Fruit fly (Drosophila melanogaster) Kc167 (cell line): ENCODE measurements around the gene mRpL47.

Experiments
- Myc ChIP-seq: fragments of >200 bp; optimal IDR thresholded peaks from 2 replicates; lab custom pipeline; 2017; ENCODE audit warnings: missing external identifiers
- Sin3A ChIP-seq: fragments of >200 bp; optimal IDR thresholded peaks from 2 replicates; lab custom pipeline; 2018; ENCODE audit warnings: missing external identifiers
- h ChIP-seq: fragments of >200 bp; optimal IDR thresholded peaks from 3 replicates; lab custom pipeline; 2018; ENCODE audit warnings: missing external identifiers
- insv ChIP-seq: fragments of >200 bp; optimal IDR thresholded peaks from 3 replicates; lab custom pipeline; 2018; ENCODE audit warnings: missing external identifiers
- psq ChIP-seq: fragments of >200 bp; optimal IDR thresholded peaks from 2 replicates; lab custom pipeline; 2017; ENCODE audit warnings: missing external identifiers
- ttk ChIP-seq: sonication (Bioruptor generic); optimal IDR thresholded peaks from 2 replicates; lab custom pipeline; 2017; ENCODE audit warnings: missing external identifiers

mRpL47 gene

DNA sequence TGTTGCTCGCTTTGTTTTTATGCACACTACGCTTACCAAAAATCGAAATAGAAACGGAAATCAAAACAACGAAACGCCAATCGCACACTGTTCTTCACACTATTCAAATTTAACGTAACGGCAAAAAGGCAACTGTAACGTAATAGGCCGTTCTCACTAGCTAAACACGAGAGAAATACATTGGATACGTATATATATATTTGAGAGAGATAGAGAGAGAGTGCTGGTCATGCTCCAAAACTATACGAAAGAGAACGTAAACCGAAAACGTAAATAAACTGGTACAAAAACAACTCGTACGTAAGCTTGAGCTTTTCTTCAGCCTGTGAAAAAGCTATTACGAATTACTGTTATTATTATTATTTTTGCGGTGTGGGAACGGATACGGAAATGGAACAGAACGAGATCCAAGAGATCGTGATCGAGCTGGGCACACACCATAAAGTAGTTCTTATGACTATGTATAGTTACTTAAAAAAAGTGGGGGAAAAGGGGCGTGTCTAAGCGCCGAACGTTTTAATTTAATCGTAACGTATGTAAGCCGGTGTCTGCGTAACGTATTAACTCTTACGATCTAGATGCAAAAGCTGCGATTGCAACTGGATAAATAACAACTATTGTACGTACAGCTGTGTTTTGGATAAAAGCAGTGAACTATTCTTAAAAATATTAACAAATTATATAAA, 27.9 kb upstream of the mRpL47 start:
- TF ChIP-seq Sin3A (lab: Kevin White, UChicago) (no peak), ttk (no peak), psq (no peak), insv (lab: Kevin White, UChicago) (no peak), h (lab: Kevin White, UChicago) (no peak), Myc (lab: Kevin White, UChicago) (no peak)

DNA sequence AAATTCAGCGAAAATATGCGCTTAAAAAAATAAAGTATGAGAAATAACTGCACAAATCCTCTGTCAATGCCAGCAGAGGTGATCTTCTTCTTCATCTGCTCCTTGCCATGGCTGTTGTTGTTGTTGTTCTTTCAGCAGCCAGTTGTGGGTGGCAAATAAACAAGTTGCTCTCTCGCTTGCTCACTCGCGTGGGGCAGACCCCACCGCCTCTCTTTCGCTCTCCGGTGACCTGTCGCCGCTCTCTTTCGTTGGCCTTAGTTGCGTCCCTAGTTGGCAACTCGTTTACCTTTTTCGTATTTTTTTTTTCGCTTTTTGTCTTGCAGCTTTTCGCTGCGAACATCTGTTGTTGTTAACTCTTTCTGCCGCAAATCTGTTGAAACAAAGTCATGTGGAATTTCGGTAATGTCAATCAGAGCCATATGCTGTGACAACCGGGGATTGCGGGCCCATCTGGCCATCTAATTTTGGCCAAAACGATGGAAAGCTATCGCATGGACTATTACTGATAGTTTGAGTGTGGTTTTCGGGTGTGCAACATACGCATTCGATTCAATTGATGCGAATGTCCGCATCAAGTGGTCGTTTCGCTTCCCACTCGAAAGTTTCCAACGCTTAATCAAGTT, 19.0 kb upstream of the mRpL47 start:
- no peak for TF ChIP-seq psq
- TF ChIP-seq insv (lab: Kevin White, UChicago): no peak
- TF ChIP-seq h (lab: Kevin White, UChicago): no peak
- no peak for TF ChIP-seq ttk
- TF ChIP-seq Myc (lab: Kevin White, UChicago): no peak
- no peak for TF ChIP-seq Sin3A (lab: Kevin White, UChicago)

DNA sequence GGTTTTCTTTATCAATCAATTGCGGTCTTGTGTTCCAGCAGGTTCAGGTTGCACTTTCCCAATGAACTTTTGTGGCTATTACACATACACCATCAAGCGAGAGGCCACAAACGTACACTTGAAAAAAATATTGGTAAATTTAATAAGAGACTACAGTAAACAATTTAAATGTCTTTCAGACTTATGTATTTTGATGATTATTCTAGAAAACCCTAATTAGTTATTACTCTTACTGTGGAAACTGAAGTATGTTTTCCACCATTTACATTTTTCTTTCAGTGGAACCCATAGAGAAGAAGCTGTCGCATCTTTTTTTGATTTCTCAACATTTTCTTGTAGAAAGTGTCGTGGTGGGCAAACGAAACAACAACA, 18.4 kb upstream of the mRpL47 start:
- TF ChIP-seq Sin3A (lab: Kevin White, UChicago) (no peak), h (lab: Kevin White, UChicago) (no peak), ttk (no peak), psq (no peak), insv (lab: Kevin White, UChicago) (no peak), Myc (lab: Kevin White, UChicago) (no peak)

DNA sequence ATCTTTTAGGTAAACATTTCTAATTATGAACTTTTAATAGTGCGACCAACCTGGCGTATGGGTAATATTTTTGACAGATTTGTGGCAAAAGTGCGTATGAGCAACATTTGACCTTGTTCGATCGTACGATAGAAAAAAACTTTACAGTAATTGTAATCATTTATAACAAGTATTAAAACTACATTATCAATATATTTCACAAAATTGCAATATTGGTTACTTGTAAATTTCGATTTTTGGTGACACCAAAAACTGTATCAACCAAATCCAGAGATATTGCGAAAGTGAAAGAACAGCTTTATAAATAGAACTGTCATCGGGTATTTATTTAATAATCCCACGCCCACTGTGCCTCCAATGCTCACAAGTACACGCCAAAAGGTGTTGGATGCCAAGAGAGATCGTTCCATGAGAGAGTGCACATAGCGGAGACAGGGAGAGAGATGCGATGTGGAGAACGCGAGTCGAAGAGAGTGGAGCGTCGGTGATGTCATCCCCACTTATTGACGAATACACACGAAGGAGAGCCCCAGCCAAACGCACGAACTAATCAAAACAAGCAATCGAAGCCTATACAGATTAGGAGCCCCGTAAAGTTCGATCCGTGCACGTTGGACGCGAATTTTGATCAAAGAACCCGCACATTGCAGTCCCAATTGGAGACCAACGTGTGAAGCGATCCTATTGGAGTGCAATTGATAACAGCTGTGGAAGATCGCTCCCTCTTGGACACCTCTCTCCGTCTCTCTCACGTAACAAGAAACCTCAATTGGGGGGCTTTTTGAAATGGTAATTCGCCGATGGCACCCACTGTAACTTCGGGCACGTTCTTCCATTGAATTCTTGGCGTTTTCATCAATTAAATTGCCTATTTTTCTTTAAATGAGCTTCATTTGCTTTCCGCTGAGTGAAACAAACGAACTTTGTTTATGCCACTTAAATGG, 17.7 kb upstream of the mRpL47 start:
- TF ChIP-seq insv (lab: Kevin White, UChicago) (no peak), Myc (lab: Kevin White, UChicago) (no peak), psq (no peak), Sin3A (lab: Kevin White, UChicago) (no peak), ttk (no peak), h (lab: Kevin White, UChicago) (no peak)

DNA sequence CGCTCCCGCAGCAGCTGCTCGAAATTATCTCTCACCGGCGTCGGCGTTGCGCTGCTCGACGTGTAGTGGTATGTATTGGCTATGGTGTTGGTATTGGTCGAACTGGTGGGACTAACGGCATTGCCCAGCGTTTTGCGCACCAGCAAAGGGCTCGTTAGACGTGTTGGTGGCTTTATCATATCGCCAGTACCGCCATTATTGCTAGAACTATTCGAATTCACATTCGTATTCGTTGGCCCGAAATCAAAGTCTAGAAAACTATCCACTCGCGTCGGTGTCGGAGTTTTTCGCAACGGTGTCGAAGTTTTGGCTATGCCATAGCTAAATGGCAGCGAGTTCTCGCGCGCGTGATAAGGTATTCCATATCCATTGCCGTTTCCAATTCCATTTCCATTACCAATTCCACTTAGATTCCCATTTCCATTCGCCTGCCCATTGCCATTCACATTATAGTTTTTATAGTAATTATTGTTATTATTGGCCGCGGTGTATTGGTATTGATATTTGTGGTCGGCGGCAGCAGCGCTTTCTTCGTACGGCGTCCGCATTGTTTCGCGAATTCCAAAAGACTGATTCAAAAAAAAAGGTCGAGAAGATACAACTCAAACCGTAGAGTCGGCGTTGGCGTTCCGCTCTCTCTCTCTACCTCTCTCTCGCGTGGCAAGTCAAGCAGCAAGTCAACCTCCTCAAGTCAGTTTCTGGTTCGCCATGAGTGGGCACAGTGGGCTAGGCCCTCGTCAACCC, 16.9 kb upstream of the mRpL47 start, which contains the start of gene by:
by (minus strand) TSS at position 575 of the 744 bp plus-strand sequence.
- TF ChIP-seq Myc (lab: Kevin White, UChicago): no peak

- TF ChIP-seq Myc (lab: Kevin White, UChicago): no peak
- no peak for TF ChIP-seq Sin3A (lab: Kevin White, UChicago)
- no peak for TF ChIP-seq h (lab: Kevin White, UChicago)
- TF ChIP-seq psq: no peak
- TF ChIP-seq ttk: no peak
Measured at dm6 chr3R:9529913-9530312, 14.2 kb upstream of the mRpL47 start.

dm6 chr3R:9529387-9529897, 13.7 kb upstream of the mRpL47 start:
- no peak for TF ChIP-seq insv (lab: Kevin White, UChicago)

DNA sequence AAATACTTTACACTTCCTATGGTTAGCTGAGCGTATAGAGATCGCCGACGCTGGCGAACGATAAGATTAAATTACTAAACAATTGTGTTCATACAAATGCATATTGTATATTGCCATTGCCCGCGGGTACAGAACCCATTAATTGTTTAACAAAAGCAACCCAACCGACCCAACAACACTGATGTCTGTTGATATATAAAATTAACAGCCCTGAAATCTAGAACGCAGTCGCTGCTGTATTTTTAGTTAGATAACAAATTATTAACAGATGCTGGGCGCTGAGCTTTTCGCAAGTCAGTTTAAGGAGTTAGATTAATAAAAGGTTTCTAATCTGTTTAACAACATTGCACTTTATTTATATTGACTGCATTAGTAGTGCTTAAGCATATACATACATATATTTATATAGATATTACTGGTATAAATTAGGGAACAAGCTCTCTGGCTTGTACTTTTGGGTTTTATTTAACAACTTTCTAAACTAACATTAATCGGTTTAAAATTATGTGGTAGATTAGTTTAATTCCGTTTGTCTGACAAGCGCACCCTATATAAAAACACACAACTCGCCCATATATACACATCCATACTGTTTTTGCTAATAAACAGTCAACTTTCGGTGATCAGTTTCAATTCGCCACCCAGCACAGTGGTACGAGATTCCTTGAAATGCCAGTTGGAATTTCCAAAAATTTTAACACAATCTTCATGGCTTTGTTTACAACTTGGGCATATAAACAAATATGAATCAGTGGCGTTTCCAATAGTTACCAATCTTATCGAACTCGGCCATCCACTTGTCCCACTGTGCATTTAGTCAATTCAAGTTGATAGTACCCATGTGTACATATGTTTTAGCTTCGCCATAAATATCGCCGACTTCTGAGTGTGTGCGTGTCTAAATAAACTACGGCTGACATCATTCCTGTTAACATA, 12.5 kb upstream of the mRpL47 start:
- TF ChIP-seq ttk: no peak
- no peak for TF ChIP-seq insv (lab: Kevin White, UChicago)
- no peak for TF ChIP-seq Sin3A (lab: Kevin White, UChicago)
- no peak for TF ChIP-seq psq
- no peak for TF ChIP-seq h (lab: Kevin White, UChicago)
- TF ChIP-seq Myc (lab: Kevin White, UChicago): no peak

- TF ChIP-seq psq (no peak), Sin3A (lab: Kevin White, UChicago) (no peak), insv (lab: Kevin White, UChicago) (no peak), ttk (no peak), Myc (lab: Kevin White, UChicago) (no peak), h (lab: Kevin White, UChicago) (no peak)
Measured at dm6 chr3R:9516400-9516852, 718 bp upstream of the mRpL47 start.

- TF ChIP-seq Sin3A (lab: Kevin White, UChicago) (no peak), insv (lab: Kevin White, UChicago) (no peak)
Measured at dm6 chr3R:9513052-9513420, 2.7 kb downstream of the mRpL47 start, which contains the start of the genes Ras85D and Rlb1. TSS of gene Ras85D (minus strand) at chr3R:9513067. TSS of gene Rlb1 (plus strand) at chr3R:9513327.
